Fruit fly (Drosophila melanogaster): ENCODE results near the gene cyc.

Gene cyc

dm6 chr3L:19834143-19834794 lies 18.5 kb upstream of the cyc start, which contains the start of the genes trc and CG32221 (continued):
- TF ChIP-seq ash1 (GFP tag; optimal IDR thresholded peaks at IDR 0.05), result no peak
- TF ChIP-seq CG8944 (GFP tag; optimal IDR thresholded peaks at IDR 0.05), result no peak
- TF ChIP-seq NC2α (GFP tag; optimal IDR thresholded peaks at IDR 0.05), result no peak
- TF ChIP-seq Spps (tag; optimal IDR thresholded peaks at IDR 0.05), result no peak
- no peak for TF ChIP-seq CG18476 (GFP tag; optimal IDR thresholded peaks at IDR 0.05)
- TF ChIP-seq Nf-YB (GFP tag; optimal IDR thresholded peaks at IDR 0.05), result peak; percentile 13
- no peak for TF ChIP-seq CG7372 (GFP tag; IDR thresholded peaks at IDR 0.05)
- no peak for TF ChIP-seq Oaz (GFP tag; IDR thresholded peaks at IDR 0.05)
- peak; percentile 25; the same call in 1 of the 3 replicates for TF ChIP-seq dysf (GFP tag; IDR thresholded peaks at IDR 0.05)
- no peak for TF ChIP-seq Asciz (GFP tag; optimal IDR thresholded peaks at IDR 0.05)
- no peak for TF ChIP-seq jing (GFP tag; optimal IDR thresholded peaks at IDR 0.05)
- TF ChIP-seq onecut (GFP tag; IDR thresholded peaks at IDR 0.05), result peak; percentile 71
- TF ChIP-seq sob (GFP tag; IDR thresholded peaks at IDR 0.05), result peak; percentile 71
- TF ChIP-seq tll (GFP tag; optimal IDR thresholded peaks at IDR 0.05), result no peak
- no peak for TF ChIP-seq CG8478 (optimal IDR thresholded peaks at IDR 0.05)
- no peak for TF ChIP-seq hth (optimal IDR thresholded peaks at IDR 0.05)
- TF ChIP-seq p53 (GFP tag; optimal IDR thresholded peaks at IDR 0.05), result peak; percentile 7
- TF ChIP-seq phol (tag; optimal IDR thresholded peaks at IDR 0.05), result peak; percentile 50
- TF ChIP-seq shn (GFP tag; optimal IDR thresholded peaks at IDR 0.05), result no peak
- TF ChIP-seq CG4360 (GFP tag; IDR thresholded peaks at IDR 0.05), result no peak
- no peak for TF ChIP-seq CG11504 (tag; optimal IDR thresholded peaks at IDR 0.05)
- TF ChIP-seq CG15269 (tag; optimal IDR thresholded peaks at IDR 0.05), result no peak
- no peak for TF ChIP-seq CG4820 (GFP tag; optimal IDR thresholded peaks at IDR 0.05)
- no peak for TF ChIP-seq CG6654 (GFP tag; optimal IDR thresholded peaks at IDR 0.05)
- peak; percentile 83 for TF ChIP-seq row (GFP tag; IDR thresholded peaks at IDR 0.05)
- no peak for TF ChIP-seq CG8765 (GFP tag; IDR thresholded peaks at IDR 0.05)
- TF ChIP-seq so (GFP tag; IDR thresholded peaks at IDR 0.05), result 0 out of 3 replicates have a peak, but pooled peaks have one; percentile 9
- TF ChIP-seq seq (GFP tag; IDR thresholded peaks at IDR 0.05), result peak; percentile 48; the same call in 1 of the 2 replicates
- no peak for TF ChIP-seq Adf1 (GFP tag; IDR thresholded peaks at IDR 0.05)
- peak; percentile 96 for TF ChIP-seq Ets97D (GFP tag; optimal IDR thresholded peaks at IDR 0.05)
- no peak for TF ChIP-seq gfzf (GFP tag; optimal IDR thresholded peaks at IDR 0.05)
- no peak for TF ChIP-seq CG15011 (GFP tag; optimal IDR thresholded peaks at IDR 0.05)
- TF ChIP-seq CG3163 (GFP tag; optimal IDR thresholded peaks at IDR 0.05), result no peak
- TF ChIP-seq CG13123 (GFP tag; optimal IDR thresholded peaks at IDR 0.05), result peak; percentile 99
- TF ChIP-seq tx (GFP tag; optimal IDR thresholded peaks at IDR 0.05), result no peak
- TF ChIP-seq CG6854 (GFP tag; optimal IDR thresholded peaks at IDR 0.05), result no peak
- TF ChIP-seq CG6765 (GFP tag; optimal IDR thresholded peaks at IDR 0.05), result peak; percentile 51
- TF ChIP-seq H15 (GFP tag; IDR thresholded peaks at IDR 0.05), result no peak
- TF ChIP-seq NC2β (GFP tag; optimal IDR thresholded peaks at IDR 0.05), result no peak
- peak; percentile 46 for TF ChIP-seq nerfin-2 (GFP tag; IDR thresholded peaks at IDR 0.05; ENCODE audit: partially characterized antibody)
- no peak for TF ChIP-seq CG17568 (GFP tag; optimal IDR thresholded peaks at IDR 0.05)
- no peak for TF ChIP-seq D19B (GFP tag; optimal IDR thresholded peaks at IDR 0.05)
- TF ChIP-seq z (GFP tag; IDR thresholded peaks at IDR 0.05), result no peak
- peak; percentile 37 for TF ChIP-seq CG33557 (GFP tag; optimal IDR thresholded peaks at IDR 0.05)
- TF ChIP-seq CG12236 (GFP tag; optimal IDR thresholded peaks at IDR 0.05), result no peak
- TF ChIP-seq HLH3B (GFP tag; IDR thresholded peaks at IDR 0.05), result peak; percentile 42; the same call in 1 of the 2 replicates
- TF ChIP-seq CG6272 (GFP tag; IDR thresholded peaks at IDR 0.05), result no peak
- no peak for TF ChIP-seq az2 (GFP tag; optimal IDR thresholded peaks at IDR 0.05)
- no peak for TF ChIP-seq tap (tag; optimal IDR thresholded peaks at IDR 0.05)
- TF ChIP-seq CG11456 (GFP tag; IDR thresholded peaks at IDR 0.05), result peak; percentile 57; the same call in 2 of the 3 replicates
- TF ChIP-seq CG17612 (GFP tag; IDR thresholded peaks at IDR 0.05), result 0 out of 2 replicates have a peak, but pooled peaks have one; percentile 10
- TF ChIP-seq chn (GFP tag; optimal IDR thresholded peaks at IDR 0.05), result no peak
